Fruit fly (Drosophila melanogaster) whole organism, embryonic: ENCODE results near the gene Atf3.

Experiments
- Asciz ChIP-seq: fragments of 200-800 bp; sonication (Bioruptor generic); optimal IDR thresholded peaks from 2 replicates; lab custom pipeline; 2017; ENCODE audit warnings: missing biosample characterization, mild to moderate bottlenecking, missing genetic modification characterization, missing genetic modification reagents
- Bgb ChIP-seq: fragments of 200-800 bp; sonication (Bioruptor generic); IDR thresholded peaks from 2 replicates; pipeline ENCODE4 v1.3.6; 2022; ENCODE audit warnings: missing biosample characterization, missing genetic modification characterization; ENCODE audit not compliant: partially characterized antibody
- CG11560 ChIP-seq: fragments of 200-800 bp; sonication (Bioruptor generic); IDR thresholded peaks from 3 replicates; pipeline ENCODE4 v1.3.6; 2022; ENCODE audit warnings: missing biosample characterization, missing genetic modification characterization
- CG14667 ChIP-seq: fragments of 200-800 bp; sonication (Bioruptor generic); IDR thresholded peaks from 2 replicates; pipeline ENCODE4 v1.3.6; 2022; ENCODE audit warnings: missing biosample characterization, missing genetic modification characterization
- CG14860 ChIP-seq: fragments of 200-800 bp; sonication (Bioruptor generic); IDR thresholded peaks from 3 replicates; pipeline ENCODE4 v1.3.6; 2022; ENCODE audit warnings: missing biosample characterization, missing genetic modification characterization; ENCODE audit not compliant: partially characterized antibody
- CG15601 ChIP-seq: fragments of 200-800 bp; sonication (Bioruptor generic); optimal IDR thresholded peaks from 3 replicates; lab custom pipeline; 2019; ENCODE audit warnings: missing biosample characterization, mild to moderate bottlenecking, missing genetic modification characterization, moderate library complexity
- CG1647 ChIP-seq: fragments of 200-800 bp; sonication (Bioruptor generic); optimal IDR thresholded peaks from 3 replicates; lab custom pipeline; 2016; ENCODE audit warnings: missing biosample characterization, missing genetic modification characterization
- CG17802 ChIP-seq: fragments of 200-800 bp; sonication (Bioruptor generic); optimal IDR thresholded peaks from 2 replicates; lab custom pipeline; 2018; ENCODE audit warnings: missing biosample characterization, mild to moderate bottlenecking, missing genetic modification characterization, moderate library complexity
- CG17912 ChIP-seq: fragments of 200-800 bp; sonication (Bioruptor generic); optimal IDR thresholded peaks from 2 replicates; lab custom pipeline; 2018; ENCODE audit warnings: missing biosample characterization, mild to moderate bottlenecking, missing genetic modification characterization
- CG1832 ChIP-seq: fragments of 200-800 bp; sonication (Bioruptor generic); optimal IDR thresholded peaks from 2 replicates; lab custom pipeline; 2017; ENCODE audit warnings: missing biosample characterization, mild to moderate bottlenecking, missing genetic modification characterization, inconsistent platforms
- CG32767 ChIP-seq: fragments of 200-800 bp; sonication (Bioruptor generic); IDR thresholded peaks from 2 replicates; pipeline ENCODE4 v1.3.6; 2022; ENCODE audit warnings: missing biosample characterization, missing genetic modification characterization
- CG3281 ChIP-seq: fragments of 200-800 bp; sonication (Bioruptor generic); optimal IDR thresholded peaks from 3 replicates; lab custom pipeline; 2017; ENCODE audit warnings: missing biosample characterization, mild to moderate bottlenecking, missing genetic modification characterization
- CG34422 ChIP-seq: fragments of 200-800 bp; sonication (Bioruptor generic); IDR thresholded peaks from 3 replicates; pipeline ENCODE4 v1.3.6; 2022; ENCODE audit warnings: missing biosample characterization, missing genetic modification characterization
- CG4730 ChIP-seq: fragments of 200-800 bp; sonication (Bioruptor generic); IDR thresholded peaks from 2 replicates; pipeline ENCODE4 v1.3.6; 2022; ENCODE audit warnings: missing biosample characterization, missing genetic modification characterization
- CG5245 ChIP-seq: fragments of 200-800 bp; sonication (Bioruptor generic); optimal IDR thresholded peaks from 3 replicates; lab custom pipeline; 2016; ENCODE audit warnings: missing biosample characterization, missing genetic modification characterization
- CG9437 ChIP-seq: fragments of 200-800 bp; sonication (Bioruptor generic); optimal IDR thresholded peaks from 2 replicates; lab custom pipeline; 2018; ENCODE audit warnings: missing biosample characterization, mild to moderate bottlenecking, missing genetic modification characterization
- CTCF ChIP-seq: fragments of 200-800 bp; sonication (Bioruptor generic); optimal IDR thresholded peaks from 2 replicates; lab custom pipeline; 2017; ENCODE audit warnings: missing biosample characterization, mild to moderate bottlenecking, missing genetic modification characterization, moderate library complexity
- Chrac-16 ChIP-seq: fragments of 200-800 bp; sonication (Bioruptor generic); optimal IDR thresholded peaks from 3 replicates; lab custom pipeline; 2016; ENCODE audit warnings: missing biosample characterization, missing genetic modification characterization
- CoRest ChIP-seq: fragments of 200-800 bp; sonication (Bioruptor generic); optimal IDR thresholded peaks from 3 replicates; lab custom pipeline; 2018; ENCODE audit warnings: missing biosample characterization, mild to moderate bottlenecking, missing genetic modification characterization, moderate library complexity
- Dad ChIP-seq: fragments of 200-800 bp; sonication (Bioruptor generic); optimal IDR thresholded peaks from 3 replicates; lab custom pipeline; 2016; ENCODE audit warnings: missing biosample characterization, missing genetic modification characterization
- Dfd ChIP-seq, 2 experiments: fragments of >200 bp; optimal IDR thresholded peaks; 2 replicates each; lab custom pipeline; 2017; ENCODE audit warnings: missing biosample characterization in 2 of 2, missing genetic modification characterization in 2 of 2
- Dp ChIP-seq: fragments of 200-800 bp; sonication (Bioruptor generic); optimal IDR thresholded peaks from 2 replicates; lab custom pipeline; 2018; ENCODE audit warnings: missing biosample characterization, mild to moderate bottlenecking, missing genetic modification characterization, moderate library complexity
- Ets65A ChIP-seq: fragments of 200-800 bp; sonication (Bioruptor generic); peaks from one replicate; lab custom pipeline; 2016; ENCODE audit warnings: missing biosample characterization, missing genetic modification characterization
- Fer2 ChIP-seq: fragments of 200-800 bp; sonication (Bioruptor generic); optimal IDR thresholded peaks from 2 replicates; lab custom pipeline; 2018; ENCODE audit warnings: missing biosample characterization, mild to moderate bottlenecking, missing genetic modification characterization, moderate library complexity
- HLHmδ ChIP-seq: fragments of 200-800 bp; sonication (Bioruptor generic); optimal IDR thresholded peaks from 2 replicates; lab custom pipeline; 2018; ENCODE audit warnings: missing biosample characterization, mild to moderate bottlenecking, missing genetic modification characterization, moderate library complexity
- Myb ChIP-seq: fragments of 200-800 bp; sonication (Bioruptor generic); optimal IDR thresholded peaks from 2 replicates; lab custom pipeline; 2016; ENCODE audit warnings: missing biosample characterization, missing genetic modification characterization
- Xrp1 ChIP-seq: fragments of 200-800 bp; sonication (Bioruptor generic); IDR thresholded peaks from 2 replicates; pipeline ENCODE4 v1.3.6; 2022; ENCODE audit warnings: missing biosample characterization, missing genetic modification characterization
- YL-1 ChIP-seq: fragments of 200-800 bp; sonication (Bioruptor generic); optimal IDR thresholded peaks from 3 replicates; lab custom pipeline; 2017; ENCODE audit warnings: missing biosample characterization, mild to moderate bottlenecking, missing genetic modification characterization
- al ChIP-seq: fragments of 200-800 bp; sonication (Bioruptor generic); IDR thresholded peaks from 2 replicates; pipeline ENCODE4 v1.3.6; 2022; ENCODE audit warnings: missing biosample characterization, missing genetic modification characterization
- ato ChIP-seq: fragments of 200-800 bp; sonication (Bioruptor generic); IDR thresholded peaks from 2 replicates; pipeline ENCODE4 v1.3.6; 2022; ENCODE audit warnings: missing biosample characterization, missing genetic modification characterization; ENCODE audit not compliant: partially characterized antibody
- bowl ChIP-seq: fragments of 200-800 bp; sonication (Bioruptor generic); IDR thresholded peaks from 2 replicates; pipeline ENCODE4 v1.3.6; 2022; ENCODE audit warnings: missing biosample characterization, missing genetic modification characterization
- ci ChIP-seq: fragments of 200-800 bp; sonication (Bioruptor generic); IDR thresholded peaks from 3 replicates; pipeline ENCODE4 v1.3.6; 2022; ENCODE audit warnings: missing biosample characterization, missing genetic modification characterization
- fd102C ChIP-seq: fragments of 200-800 bp; sonication (Bioruptor generic); optimal IDR thresholded peaks from 2 replicates; lab custom pipeline; 2018; ENCODE audit warnings: missing biosample characterization, mild to moderate bottlenecking, missing genetic modification characterization, moderate library complexity
- gro ChIP-seq: fragments of 200-800 bp; sonication (Bioruptor generic); optimal IDR thresholded peaks from 2 replicates; lab custom pipeline; 2016; ENCODE audit warnings: missing biosample characterization, missing genetic modification characterization
- h ChIP-seq: fragments of >200 bp; optimal IDR thresholded peaks from 2 replicates; lab custom pipeline; 2017
- ham ChIP-seq: fragments of 200-800 bp; sonication (Bioruptor generic); IDR thresholded peaks from 2 replicates; pipeline ENCODE4 v1.3.6; 2022; ENCODE audit warnings: missing biosample characterization, missing genetic modification characterization
- hkb ChIP-seq, 2 experiments: fragments of 200-800 bp in 1 of 2; fragments of >200 bp in 1 of 2; sonication (Bioruptor generic) in 1 of 2; IDR thresholded peaks in 1 of 2; optimal IDR thresholded peaks in 1 of 2; 2 replicates each; pipeline versions ENCODE4 v1.3.6 to Lab custom; 2017 to 2022; ENCODE audit warnings: missing biosample characterization in 1 of 2, missing genetic modification characterization in 1 of 2
- knrl ChIP-seq: fragments of 200-800 bp; sonication (Bioruptor generic); IDR thresholded peaks from 3 replicates; pipeline ENCODE4 v1.3.6; 2022; ENCODE audit warnings: missing biosample characterization, missing genetic modification characterization; ENCODE audit not compliant: partially characterized antibody
- lbe ChIP-seq: fragments of 200-800 bp; sonication (Bioruptor generic); optimal IDR thresholded peaks from 2 replicates; lab custom pipeline; 2016; ENCODE audit warnings: missing biosample characterization, mild to moderate bottlenecking, missing genetic modification characterization
- pho ChIP-seq: fragments of 200-800 bp; sonication (Bioruptor generic); optimal IDR thresholded peaks from 2 replicates; lab custom pipeline; 2016; ENCODE audit warnings: missing biosample characterization, missing genetic modification characterization
- pros ChIP-seq: fragments of 200-800 bp; sonication (Bioruptor generic); optimal IDR thresholded peaks from 3 replicates; lab custom pipeline; 2019; ENCODE audit warnings: missing biosample characterization, mild to moderate bottlenecking, missing genetic modification characterization, moderate library complexity
- scrt ChIP-seq: fragments of 200-800 bp; sonication (Bioruptor generic); optimal IDR thresholded peaks from 2 replicates; lab custom pipeline; 2018; ENCODE audit warnings: missing biosample characterization, mild to moderate bottlenecking, missing genetic modification characterization, moderate library complexity
- seq ChIP-seq: fragments of 200-800 bp; sonication (Bioruptor generic); IDR thresholded peaks from 2 replicates; pipeline ENCODE4 v1.3.6; 2022; ENCODE audit warnings: missing biosample characterization, missing genetic modification characterization
- sug ChIP-seq: fragments of 200-800 bp; optimal IDR thresholded peaks from 2 replicates; lab custom pipeline; 2019; ENCODE audit warnings: missing biosample characterization, mild to moderate bottlenecking, missing genetic modification characterization, moderate library complexity
- ttk ChIP-seq: fragments of 200-800 bp; sonication (Bioruptor generic); IDR thresholded peaks from 2 replicates; pipeline ENCODE4 v2.1.2; 2022; ENCODE audit warnings: missing biosample characterization, missing genetic modification characterization
- tx ChIP-seq: fragments of 200-800 bp; sonication (Bioruptor generic); optimal IDR thresholded peaks from 2 replicates; lab custom pipeline; 2016; ENCODE audit warnings: missing biosample characterization, missing genetic modification characterization
- vnd ChIP-seq: fragments of 200-800 bp; sonication (Bioruptor generic); IDR thresholded peaks from 3 replicates; pipeline ENCODE4 v1.3.6; 2022; ENCODE audit warnings: missing biosample characterization, missing genetic modification characterization; ENCODE audit not compliant: partially characterized antibody
- z ChIP-seq: fragments of 200-800 bp; sonication (Bioruptor generic); IDR thresholded peaks from 3 replicates; pipeline ENCODE4 v1.3.6; 2022; ENCODE audit warnings: missing biosample characterization, missing genetic modification characterization
- zen2 ChIP-seq: fragments of 200-800 bp; sonication (Bioruptor generic); IDR thresholded peaks from 3 replicates; pipeline ENCODE4 v1.3.6; 2022; ENCODE audit warnings: missing biosample characterization, missing genetic modification characterization; ENCODE audit not compliant: partially characterized antibody
- zfh1 ChIP-seq: fragments of 200-800 bp; sonication (Bioruptor generic); IDR thresholded peaks from 3 replicates; pipeline ENCODE4 v1.3.6; 2022; ENCODE audit warnings: missing biosample characterization, missing genetic modification characterization

Atf3 gene

dm6 chrX:1239832-1240231 is 35.3 kb downstream of the Atf3 start, which contains the start of gene CG11403 (continued):
- TF ChIP-seq CG17802 (no peak), Bgb (peak; percentile 64), CG11560 (tag; lab: Robert Waterston, UW) (peak; percentile 81; the same call in 2 of the 3 replicates)

DNA sequence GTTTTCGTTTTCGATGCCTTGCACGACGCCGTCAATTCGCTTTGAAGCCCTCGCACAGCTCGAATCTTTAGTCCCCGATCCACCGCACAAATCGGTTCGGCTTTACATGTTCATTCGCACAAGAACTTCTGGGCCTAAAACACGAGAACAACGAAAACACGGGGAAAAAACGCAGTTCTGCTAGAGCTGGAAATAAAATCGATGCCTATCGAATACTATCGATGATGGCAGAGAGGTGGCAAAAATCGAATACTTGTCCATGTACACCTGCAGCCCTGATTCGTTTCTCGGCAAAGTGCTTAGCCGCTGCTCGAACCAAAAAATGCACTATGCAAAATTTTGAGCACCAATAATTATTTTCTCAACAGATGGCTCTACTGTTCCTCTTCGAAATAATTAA is 38.6 kb downstream of the Atf3 start, which contains the start of gene CG3638:
CG3638 (minus strand) TSS at position 210 of the 400 bp plus-strand sequence.
- TF ChIP-seq CG5245: no peak
- TF ChIP-seq vnd (GFP tag; lab: Robert Waterston, UW): peak; percentile 42; the same call in 1 of the 3 replicates
- TF ChIP-seq zen2 (GFP tag; lab: Robert Waterston, UW): no peak; the same call in 2 of the 3 replicates
- peak; percentile 49 for TF ChIP-seq pho (GFP tag; lab: Kevin White, UChicago)
- TF ChIP-seq Ets65A (GFP tag; lab: Kevin White, UChicago): peak; percentile 92
- peak; percentile 76 for TF ChIP-seq knrl
- TF ChIP-seq Myb: peak; percentile 70
- peak; percentile 40 for TF ChIP-seq tx (GFP tag; lab: Kevin White, UChicago)
- TF ChIP-seq scrt (GFP tag; lab: Kevin White, UChicago): peak; percentile 15
- no peak for TF ChIP-seq CG4730
- no peak for TF ChIP-seq Fer2 (tag; lab: Kevin White, UChicago)
- TF ChIP-seq pros (GFP tag; lab: Kevin White, UChicago): no peak
- peak; percentile 32 for TF ChIP-seq sug
- TF ChIP-seq Dp: peak; percentile 65
- TF ChIP-seq Dad (GFP tag; lab: Kevin White, UChicago): peak; percentile 3
- TF ChIP-seq bowl (GFP tag; lab: Robert Waterston, UW): no peak
- peak; percentile 51 for TF ChIP-seq CG14860 (GFP tag; lab: Robert Waterston, UW)
- no peak for TF ChIP-seq Xrp1 (GFP tag; lab: Robert Waterston, UW)
- no peak for TF ChIP-seq z (GFP tag; lab: Robert Waterston, UW)
- TF ChIP-seq YL-1: peak; percentile 37
- TF ChIP-seq CG32767: no peak
- no peak for TF ChIP-seq Asciz (GFP tag; lab: Kevin White, UChicago)
- TF ChIP-seq gro (GFP tag; lab: Kevin White, UChicago): peak; percentile 52
- TF ChIP-seq ci (GFP tag; lab: Robert Waterston, UW): peak; percentile 49; the same call in 1 of the 3 replicates
- TF ChIP-seq hkb (optimal IDR thresholded peaks at IDR 0.05; lab: Kevin White, UChicago): no peak
- TF ChIP-seq hkb (GFP tag; IDR thresholded peaks at IDR 0.05; lab: Robert Waterston, UW): no peak
- TF ChIP-seq ttk: no peak
- no peak for TF ChIP-seq Dfd (GFP tag; optimal IDR thresholded peaks at IDR 0.05; lab: Kevin White, UChicago)
- peak; percentile 94 for TF ChIP-seq CTCF
- no peak for TF ChIP-seq h
- TF ChIP-seq CoRest (tag; lab: Kevin White, UChicago): no peak
- TF ChIP-seq lbe (GFP tag; lab: Kevin White, UChicago): no peak
- TF ChIP-seq seq: no peak
- TF ChIP-seq CG15601 (tag; lab: Kevin White, UChicago): peak; percentile 24
- no peak for TF ChIP-seq CG1647 (GFP tag; lab: Kevin White, UChicago)
- no peak for TF ChIP-seq al (GFP tag; lab: Robert Waterston, UW)
- TF ChIP-seq zfh1 (GFP tag; lab: Robert Waterston, UW): no peak
- no peak for TF ChIP-seq fd102C (GFP tag; lab: Kevin White, UChicago)
- no peak for TF ChIP-seq CG1832 (GFP tag; lab: Kevin White, UChicago)
- TF ChIP-seq HLHmδ (GFP tag; lab: Kevin White, UChicago): no peak
- peak; percentile 19 for TF ChIP-seq Chrac-16 (GFP tag; lab: Kevin White, UChicago)
- no peak for TF ChIP-seq ham (GFP tag; lab: Robert Waterston, UW)
- no peak for TF ChIP-seq CG14667 (GFP tag; lab: Robert Waterston, UW)
- TF ChIP-seq CG34422 (GFP tag; lab: Robert Waterston, UW): no peak
- no peak for TF ChIP-seq CG17912 (GFP tag; lab: Kevin White, UChicago)
- peak; percentile 62 for TF ChIP-seq ato (GFP tag; lab: Robert Waterston, UW)
- no peak for TF ChIP-seq CG3281 (GFP tag; lab: Kevin White, UChicago)
- no peak for TF ChIP-seq CG9437 (GFP tag; lab: Kevin White, UChicago)
